Worm (Caenorhabditis elegans) whole organism, late embryonic: ENCODE results near the gene pat-12.

Source experiments
- dmd-4 ChIP-seq: sonication (generic microtip); optimal IDR thresholded peaks from 2 replicates; lab custom pipeline; 2016; ENCODE audit warnings: borderline replicate concordance, missing genetic modification characterization, missing compliant biosample characterization
- unc-86 ChIP-seq: sonication (generic microtip); optimal IDR thresholded peaks from 2 replicates; lab custom pipeline; 2016; ENCODE audit warnings: missing genetic modification characterization, missing compliant biosample characterization

ce11 chrIII:740382-740781 lies 11.8 kb downstream of the pat-12 start, which contains the start of gene idpp-1:
- TF ChIP-seq dmd-4 = no peak
- no peak for TF ChIP-seq unc-86 (tag; lab: Kevin White, UChicago)
